Worm (Caenorhabditis elegans) whole organism, mixed stage, embryonic: ENCODE data around the gene skr-10.

Source experiments
- ceh-39 ChIP-seq: fragments of 150-350 bp; optimal IDR thresholded peaks from 2 replicates; lab custom pipeline; 2014; ENCODE audit warnings: missing biosample characterization, missing genetic modification characterization
- flh-1 ChIP-seq: fragments of 200-800 bp; sonication (Bioruptor generic); optimal IDR thresholded peaks from 2 replicates; lab custom pipeline; 2018; ENCODE audit warnings: mild to moderate bottlenecking, missing genetic modification characterization, moderate library complexity, missing compliant biosample characterization
- ham-2 ChIP-seq: fragments of 200-800 bp; sonication (Bioruptor generic); optimal IDR thresholded peaks from 2 replicates; lab custom pipeline; 2018; ENCODE audit warnings: mild to moderate bottlenecking, missing genetic modification characterization, missing compliant biosample characterization
- mls-2 ChIP-seq: sonication (generic microtip); optimal IDR thresholded peaks from 2 replicates; lab custom pipeline; 2016; ENCODE audit warnings: mild to moderate bottlenecking, missing genetic modification characterization, moderate library complexity, missing compliant biosample characterization
- nhr-12 ChIP-seq: fragments of 150-350 bp; optimal IDR thresholded peaks from 2 replicates; lab custom pipeline; 2014; ENCODE audit warnings: missing biosample characterization, missing genetic modification characterization
- nhr-2 ChIP-seq: fragments of 150-350 bp; optimal IDR thresholded peaks from 2 replicates; lab custom pipeline; 2014; ENCODE audit warnings: missing biosample characterization, missing genetic modification characterization
- nhr-76 ChIP-seq: sonication (generic microtip); optimal IDR thresholded peaks from 2 replicates; lab custom pipeline; 2017; ENCODE audit warnings: missing biosample characterization, missing genetic modification characterization
- unc-120 ChIP-seq: sonication (generic microtip); optimal IDR thresholded peaks from 2 replicates; lab custom pipeline; 2017; ENCODE audit warnings: missing genetic modification characterization, missing compliant biosample characterization; ENCODE audit not compliant: poor library complexity, severe bottlenecking

skr-10 gene

DNA sequence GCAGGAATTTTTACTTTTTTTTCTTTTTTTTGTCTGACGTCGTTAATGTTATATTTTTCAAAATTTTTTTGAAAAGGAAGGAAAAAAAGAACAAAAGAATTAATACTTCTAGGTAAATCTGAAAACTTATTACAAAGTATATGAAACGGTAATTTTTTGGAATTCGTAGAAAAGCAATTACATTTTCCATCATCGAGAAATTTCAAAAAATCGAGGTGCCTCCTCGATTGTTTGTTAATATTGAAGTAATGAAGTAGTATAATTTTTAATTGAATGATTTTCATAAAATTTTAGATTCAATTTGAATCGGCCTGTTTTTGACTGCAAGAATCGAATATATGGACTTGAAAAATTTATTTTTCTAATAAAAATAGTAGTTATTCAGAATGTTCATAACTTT is 44.8 kb downstream of the skr-10 start:
- TF ChIP-seq unc-120 (tag; lab: Kevin White, UChicago), result no peak
- TF ChIP-seq nhr-2 (tag; lab: Kevin White, UChicago), result no peak
- TF ChIP-seq nhr-12 (tag; lab: Kevin White, UChicago), result no peak
- TF ChIP-seq ham-2 (GFP tag; lab: Kevin White, UChicago), result no peak

DNA sequence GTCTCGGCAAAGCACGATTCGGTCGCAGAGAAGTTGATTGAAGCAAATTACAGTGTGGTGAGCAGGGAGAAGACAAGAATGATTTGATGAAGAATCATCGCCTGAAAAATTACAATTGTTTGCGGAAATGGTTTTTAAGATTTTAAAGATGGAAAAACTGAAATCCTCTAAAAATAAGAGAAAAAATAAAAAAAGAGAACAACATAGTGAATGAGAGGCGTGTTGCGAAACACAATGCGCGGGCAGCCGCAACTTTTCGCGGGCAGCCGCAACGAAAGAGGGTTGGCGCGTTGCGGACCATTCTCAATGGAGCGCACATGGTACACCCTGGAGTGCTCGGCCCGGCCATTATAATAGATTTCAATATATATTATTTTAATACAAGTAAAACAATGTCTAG is 47.9 kb downstream of the skr-10 start, which contains the start of gene Y105C5B.20:
TSS of gene Y105C5B.20 (minus strand) at position 101 of the 400 bp plus-strand sequence.
- TF ChIP-seq flh-1 (GFP tag; lab: Kevin White, UChicago) (no peak), nhr-76 (no peak), ceh-39 (no peak), mls-2 (tag; lab: Kevin White, UChicago) (no peak)
